Fruit fly (Drosophila melanogaster): ENCODE measurements around the gene CG34174.

The CG34174 gene

dm6 chr2L:2202018-2202852 is 11.8 kb upstream of the CG34174 start (continued):
- TF ChIP-seq CG16779 (GFP tag; IDR thresholded peaks at IDR 0.05) (0 out of 2 replicates have a peak, but pooled peaks have one; percentile 35), tx (GFP tag; optimal IDR thresholded peaks at IDR 0.05) (peak; percentile 97), Bteb2 (GFP tag; optimal IDR thresholded peaks at IDR 0.05) (peak; percentile 93), bbx (GFP tag; IDR thresholded peaks at IDR 0.05; ENCODE audit: partially characterized antibody) (peak; percentile 77), Dref (GFP tag; IDR thresholded peaks at IDR 0.05) (no peak), CG11695 (GFP tag; IDR thresholded peaks at IDR 0.05) (peak; percentile 98), CG7271 (tag; optimal IDR thresholded peaks at IDR 0.05) (peak; percentile 99), crol (GFP tag; IDR thresholded peaks at IDR 0.05) (peak; percentile 98), CG10366 (GFP tag; IDR thresholded peaks at IDR 0.05) (peak; percentile 99), pfk (GFP tag; optimal IDR thresholded peaks at IDR 0.05) (no peak), CG10462 (GFP tag; optimal IDR thresholded peaks at IDR 0.05) (peak; percentile 99), CG11723 (GFP tag; optimal IDR thresholded peaks at IDR 0.05) (peak; percentile 97), CG17385 (GFP tag; optimal IDR thresholded peaks at IDR 0.05) (peak; percentile 97), HmgD (GFP tag; optimal IDR thresholded peaks at IDR 0.05) (peak; percentile 94), CG14441 (GFP tag; IDR thresholded peaks at IDR 0.05) (peak; percentile 98), Ravus (GFP tag; IDR thresholded peaks at IDR 0.05) (peak; percentile 94), nom (GFP tag; optimal IDR thresholded peaks at IDR 0.05) (peak; percentile 99), Fer1 (GFP tag; optimal IDR thresholded peaks at IDR 0.05) (peak; percentile 92), CG4328 (GFP tag; optimal IDR thresholded peaks at IDR 0.05) (peak; percentile 89), da (GFP tag; optimal IDR thresholded peaks at IDR 0.05) (peak; percentile 95), danr (GFP tag; IDR thresholded peaks at IDR 0.05) (peak; percentile 96), hth (optimal IDR thresholded peaks at IDR 0.05) (no peak), CG8281 (tag; optimal IDR thresholded peaks at IDR 0.05) (peak; percentile 93), pb (GFP tag; optimal IDR thresholded peaks at IDR 0.05) (peak; percentile 94), CG1233 (GFP tag; optimal IDR thresholded peaks at IDR 0.05) (peak; percentile 98), en (GFP tag; optimal IDR thresholded peaks at IDR 0.05) (peak; percentile 97), NFAT (GFP tag; IDR thresholded peaks at IDR 0.05) (peak; percentile 80), jumu (GFP tag; optimal IDR thresholded peaks at IDR 0.05) (peak; percentile 98), TFAM (GFP tag; optimal IDR thresholded peaks at IDR 0.05) (peak; percentile 97), CG2202 (tag; optimal IDR thresholded peaks at IDR 0.05) (peak; percentile 100), CG2199 (GFP tag; IDR thresholded peaks at IDR 0.05) (peak; percentile 99), CG2889 (GFP tag; IDR thresholded peaks at IDR 0.05) (peak; percentile 94), cato (GFP tag; optimal IDR thresholded peaks at IDR 0.05; ENCODE audit: borderline replicate concordance) (peak; percentile 99), kah (GFP tag; optimal IDR thresholded peaks at IDR 0.05) (peak; percentile 96), zfh2 (GFP tag; optimal IDR thresholded peaks at IDR 0.05) (no peak), prd (optimal IDR thresholded peaks at IDR 0.05) (no peak), prd (GFP tag; IDR thresholded peaks at IDR 0.05) (peak; percentile 99), CG42726 (GFP tag; IDR thresholded peaks at IDR 0.05; ENCODE audit: partially characterized antibody) (no peak), unpg (GFP tag; optimal IDR thresholded peaks at IDR 0.05) (peak; percentile 99), Side (GFP tag; optimal IDR thresholded peaks at IDR 0.05) (peak; percentile 98), C15 (GFP tag; IDR thresholded peaks at IDR 0.05) (peak; percentile 93), Taf1 (GFP tag; IDR thresholded peaks at IDR 0.05) (peak; percentile 80), CG12299 (tag; optimal IDR thresholded peaks at IDR 0.05) (peak; percentile 97), D (optimal IDR thresholded peaks at IDR 0.05) (no peak), D (GFP tag; optimal IDR thresholded peaks at IDR 0.05) (peak; percentile 100), CG7745 (tag; optimal IDR thresholded peaks at IDR 0.05) (peak; percentile 98), CG16863 (GFP tag; optimal IDR thresholded peaks at IDR 0.05) (peak; percentile 99), CG7786 (GFP tag; optimal IDR thresholded peaks at IDR 0.05) (peak; percentile 94), CG17186 (GFP tag; optimal IDR thresholded peaks at IDR 0.05) (peak; percentile 97), CG4404 (GFP tag; IDR thresholded peaks at IDR 0.05) (peak; percentile 99)

All from whole organism, embryonic.